Worm (Caenorhabditis elegans): ENCODE results near the gene fbxa-7.

DNA sequence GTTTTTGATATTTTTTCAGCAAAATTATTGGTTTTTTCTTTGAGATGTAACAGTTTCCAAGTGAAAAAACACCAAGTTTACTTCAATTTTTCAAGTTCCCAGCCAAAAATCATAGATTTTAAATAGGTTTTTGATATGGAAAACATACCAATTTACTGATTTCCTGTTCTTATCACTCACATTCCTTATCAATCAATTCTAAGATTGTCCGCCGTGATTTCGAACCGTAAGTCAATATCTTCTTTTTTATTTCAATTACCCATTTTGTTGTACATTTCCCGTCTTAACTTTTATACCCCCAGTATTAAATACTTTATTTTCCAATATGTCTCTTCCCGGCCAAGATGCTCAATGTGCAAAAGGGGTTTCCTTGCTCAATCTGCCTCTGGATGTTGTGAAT is 26.8 kb downstream of the fbxa-7 start, which contains the start of gene fbxa-38:
- TF ChIP-seq unc-62 (GFP tag; optimal IDR thresholded peaks at IDR 0.05) (no peak), nhr-237 (tag; optimal IDR thresholded peaks at IDR 0.05) (no peak), alr-1 (tag; optimal IDR thresholded peaks at IDR 0.05) (no peak), ztf-11 (tag; optimal IDR thresholded peaks at IDR 0.05) (no peak), mbf-1 (tag; optimal IDR thresholded peaks at IDR 0.05) (no peak), F13H6.1 (tag; optimal IDR thresholded peaks at IDR 0.05) (no peak)

All from whole organism, L2 larva.